Fruit fly (Drosophila melanogaster): ENCODE measurements around the gene orb2.

The orb2 gene

DNA sequence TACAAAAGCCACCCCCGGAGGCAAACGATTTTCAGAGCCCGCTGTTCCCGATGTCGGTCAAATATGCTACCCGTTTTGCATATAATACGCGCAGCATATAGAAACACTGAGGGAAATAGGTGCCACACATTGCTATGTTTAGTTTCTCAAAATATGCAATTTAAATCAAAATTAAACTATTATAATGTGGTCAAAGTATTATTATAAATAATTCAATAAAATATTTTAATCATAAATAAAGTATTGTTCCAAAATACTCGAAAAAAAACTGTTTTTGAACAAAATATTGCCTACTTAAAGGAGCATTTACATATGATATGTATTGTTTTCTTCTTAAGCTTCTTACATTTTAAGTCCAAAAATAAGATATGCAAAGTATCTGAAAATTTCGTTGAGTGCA is 3.3 kb downstream of the orb2 start (continued):
- TF ChIP-seq ap (GFP tag; IDR thresholded peaks at IDR 0.05) (no peak), CG12659 (GFP tag; optimal IDR thresholded peaks at IDR 0.05) (peak; percentile 47), CG4360 (GFP tag; IDR thresholded peaks at IDR 0.05) (no peak), CG15269 (tag; optimal IDR thresholded peaks at IDR 0.05) (peak; percentile 70), Elba2 (GFP tag; optimal IDR thresholded peaks at IDR 0.05) (no peak), tx (GFP tag; optimal IDR thresholded peaks at IDR 0.05) (no peak), run (tag; optimal IDR thresholded peaks at IDR 0.05) (peak; percentile 5), Doc3 (GFP tag; IDR thresholded peaks at IDR 0.05; ENCODE audit: partially characterized antibody) (no peak), CG10654 (GFP tag; optimal IDR thresholded peaks at IDR 0.05) (no peak), CkIIα-i1 (GFP tag; IDR thresholded peaks at IDR 0.05) (no peak), caup (GFP tag; optimal IDR thresholded peaks at IDR 0.05; ENCODE audit: severe bottlenecking) (peak; percentile 15), CG14050 (GFP tag; IDR thresholded peaks at IDR 0.05) (no peak), Hand (GFP tag; optimal IDR thresholded peaks at IDR 0.05) (no peak), CG7556 (GFP tag; optimal IDR thresholded peaks at IDR 0.05) (peak; percentile 74), Blimp-1 (GFP tag; optimal IDR thresholded peaks at IDR 0.05) (peak; percentile 69), CG12391 (tag; optimal IDR thresholded peaks at IDR 0.05) (peak; percentile 68), gem (tag; optimal IDR thresholded peaks at IDR 0.05) (peak; percentile 76), unc-4 (GFP tag; IDR thresholded peaks at IDR 0.05; ENCODE audit: partially characterized antibody) (no peak), TFAM (GFP tag; optimal IDR thresholded peaks at IDR 0.05) (no peak), CG34422 (GFP tag; IDR thresholded peaks at IDR 0.05) (0 out of 3 replicates have a peak, but pooled peaks have one; percentile 19), CG3838 (GFP tag; optimal IDR thresholded peaks at IDR 0.05) (no peak), kah (GFP tag; optimal IDR thresholded peaks at IDR 0.05) (no peak), wek (GFP tag; optimal IDR thresholded peaks at IDR 0.05) (no peak), CG9215 (GFP tag; IDR thresholded peaks at IDR 0.05) (0 out of 2 replicates have a peak, but pooled peaks have one; percentile 8), CG33557 (GFP tag; optimal IDR thresholded peaks at IDR 0.05) (no peak), pfk (GFP tag; optimal IDR thresholded peaks at IDR 0.05) (no peak), CG17361 (GFP tag; IDR thresholded peaks at IDR 0.05) (peak; percentile 83), row (GFP tag; IDR thresholded peaks at IDR 0.05) (peak; percentile 51; the same call in 2 of the 3 replicates), ttk (GFP tag; IDR thresholded peaks at IDR 0.05) (0 out of 2 replicates have a peak, but pooled peaks have one; percentile 23), CG3163 (GFP tag; optimal IDR thresholded peaks at IDR 0.05) (no peak), CG2678 (tag; optimal IDR thresholded peaks at IDR 0.05) (peak; percentile 72), CHES-1-like (GFP tag; optimal IDR thresholded peaks at IDR 0.05) (no peak), Atf6 (GFP tag; IDR thresholded peaks at IDR 0.05) (peak; percentile 12; the same call in 1 of the 2 replicates), CG8359 (GFP tag; optimal IDR thresholded peaks at IDR 0.05; ENCODE audit: borderline replicate concordance) (peak; percentile 45), Ada2b (GFP tag; IDR thresholded peaks at IDR 0.05) (peak; percentile 29; the same call in 1 of the 2 replicates), BtbVII (GFP tag; optimal IDR thresholded peaks at IDR 0.05) (peak; percentile 12), CG6175 (GFP tag; IDR thresholded peaks at IDR 0.05) (no peak), CG6654 (GFP tag; optimal IDR thresholded peaks at IDR 0.05) (no peak), tin (GFP tag; optimal IDR thresholded peaks at IDR 0.05) (peak; percentile 8), Six4 (GFP tag; optimal IDR thresholded peaks at IDR 0.05) (peak; percentile 12), gro (GFP tag; optimal IDR thresholded peaks at IDR 0.05) (no peak), amos (GFP tag; IDR thresholded peaks at IDR 0.05; ENCODE audit: partially characterized antibody) (no peak), ab (GFP tag; optimal IDR thresholded peaks at IDR 0.05) (no peak), Stat92E (GFP tag; optimal IDR thresholded peaks at IDR 0.05) (no peak), CG8089 (GFP tag; optimal IDR thresholded peaks at IDR 0.05) (no peak), eve (GFP tag; optimal IDR thresholded peaks at IDR 0.05) (no peak), Dad (GFP tag; optimal IDR thresholded peaks at IDR 0.05) (no peak), sisA (GFP tag; IDR thresholded peaks at IDR 0.05) (peak; percentile 47; the same call in 1 of the 2 replicates), dpn (GFP tag; optimal IDR thresholded peaks at IDR 0.05) (peak in 1 of 2 experiments; percentile 43), Hmr (GFP tag; optimal IDR thresholded peaks at IDR 0.05) (peak; percentile 56), br (optimal IDR thresholded peaks at IDR 0.05) (no peak)

All from whole organism, embryonic.